Fruit fly (Drosophila melanogaster) whole organism, embryonic: Measurements from ENCODE around the gene Or83a.

Experiments used
- Abd-B ChIP-seq: fragments of 200-800 bp; sonication (Bioruptor generic); optimal IDR thresholded peaks from 2 replicates; lab custom pipeline; 2018; ENCODE audit warnings: missing biosample characterization, mild to moderate bottlenecking, missing genetic modification characterization, moderate library complexity
- C15 ChIP-seq: fragments of 200-800 bp; sonication (Bioruptor generic); IDR thresholded peaks from 3 replicates; pipeline ENCODE4 v1.3.6; 2022; ENCODE audit warnings: missing biosample characterization, missing genetic modification characterization
- CG10267 ChIP-seq: fragments of 200-800 bp; sonication (Bioruptor generic); optimal IDR thresholded peaks from 2 replicates; lab custom pipeline; 2018; ENCODE audit warnings: missing biosample characterization, mild to moderate bottlenecking, missing genetic modification characterization, moderate library complexity
- CG10274 ChIP-seq: fragments of 200-800 bp; sonication (Bioruptor generic); optimal IDR thresholded peaks from 3 replicates; lab custom pipeline; 2017; ENCODE audit warnings: missing biosample characterization, mild to moderate bottlenecking, missing genetic modification characterization
- CG10462 ChIP-seq: fragments of 200-800 bp; sonication (Bioruptor generic); optimal IDR thresholded peaks from 2 replicates; lab custom pipeline; 2016; ENCODE audit warnings: missing biosample characterization, missing genetic modification characterization
- CG10959 ChIP-seq: fragments of 200-800 bp; sonication (Bioruptor generic); IDR thresholded peaks from 2 replicates; pipeline ENCODE4 v1.3.6; 2022; ENCODE audit warnings: missing biosample characterization, missing genetic modification characterization
- CG10979 ChIP-seq: fragments of 200-800 bp; sonication (Bioruptor generic); optimal IDR thresholded peaks from 2 replicates; lab custom pipeline; 2018; ENCODE audit warnings: missing biosample characterization, mild to moderate bottlenecking, missing genetic modification characterization, moderate library complexity
- CG11085 ChIP-seq: fragments of 200-800 bp; sonication (Bioruptor generic); IDR thresholded peaks from 2 replicates; pipeline ENCODE4 v1.3.6; 2022; ENCODE audit warnings: missing biosample characterization, missing genetic modification characterization
- CG11695 ChIP-seq: fragments of 200-800 bp; sonication (Bioruptor generic); IDR thresholded peaks from 3 replicates; pipeline ENCODE4 v1.3.6; 2022; ENCODE audit warnings: missing biosample characterization, missing genetic modification characterization
- CG13775 ChIP-seq: fragments of 200-800 bp; sonication (Bioruptor generic); optimal IDR thresholded peaks from 3 replicates; lab custom pipeline; 2017; ENCODE audit warnings: missing biosample characterization, mild to moderate bottlenecking, missing genetic modification characterization
- CG14050 ChIP-seq: fragments of 200-800 bp; sonication (Bioruptor generic); IDR thresholded peaks from 3 replicates; pipeline ENCODE4 v1.3.6; 2022; ENCODE audit warnings: missing biosample characterization, missing genetic modification characterization
- CG17802 ChIP-seq: fragments of 200-800 bp; sonication (Bioruptor generic); optimal IDR thresholded peaks from 2 replicates; lab custom pipeline; 2018; ENCODE audit warnings: missing biosample characterization, mild to moderate bottlenecking, missing genetic modification characterization, moderate library complexity
- CG17829 ChIP-seq: fragments of 200-800 bp; optimal IDR thresholded peaks from 2 replicates; lab custom pipeline; 2019; ENCODE audit warnings: missing biosample characterization, mild to moderate bottlenecking, missing genetic modification characterization, moderate library complexity
- CG18011 ChIP-seq: fragments of 200-800 bp; sonication (Bioruptor generic); optimal IDR thresholded peaks from 2 replicates; lab custom pipeline; 2017; ENCODE audit warnings: missing biosample characterization, missing genetic modification characterization, mild to moderate bottlenecking, moderate library complexity, missing genotype
- CG18619 ChIP-seq: fragments of 200-800 bp; sonication (Bioruptor generic); optimal IDR thresholded peaks from 3 replicates; lab custom pipeline; 2017; ENCODE audit warnings: missing biosample characterization, mild to moderate bottlenecking, missing genetic modification characterization
- CG32532 ChIP-seq: fragments of 200-800 bp; sonication (Bioruptor generic); IDR thresholded peaks from 2 replicates; pipeline ENCODE4 v1.3.6; 2022; ENCODE audit warnings: missing biosample characterization, missing genetic modification characterization
- CG33213 ChIP-seq: fragments of 200-800 bp; sonication (Bioruptor generic); optimal IDR thresholded peaks from 3 replicates; lab custom pipeline; 2016; ENCODE audit warnings: missing biosample characterization, missing genetic modification characterization
- CG3838 ChIP-seq: fragments of 200-800 bp; sonication (Bioruptor generic); optimal IDR thresholded peaks from 3 replicates; lab custom pipeline; 2016; ENCODE audit warnings: missing biosample characterization, missing genetic modification characterization
- CG4360 ChIP-seq: fragments of 200-800 bp; sonication (Bioruptor generic); IDR thresholded peaks from 2 replicates; pipeline ENCODE4 v1.3.6; 2022; ENCODE audit warnings: missing biosample characterization, missing genetic modification characterization
- CG6813 ChIP-seq: fragments of 200-800 bp; sonication (Bioruptor generic); optimal IDR thresholded peaks from 2 replicates; lab custom pipeline; 2017; ENCODE audit warnings: missing biosample characterization, missing genetic modification characterization, mild to moderate bottlenecking, moderate library complexity, missing genetic modification reagents
- CG8388 ChIP-seq: fragments of 200-800 bp; sonication (Bioruptor generic); optimal IDR thresholded peaks from 2 replicates; lab custom pipeline; 2019; ENCODE audit warnings: missing biosample characterization, mild to moderate bottlenecking, missing genetic modification characterization, moderate library complexity
- CTCF ChIP-seq: fragments of 200-800 bp; sonication (Bioruptor generic); optimal IDR thresholded peaks from 2 replicates; lab custom pipeline; 2017; ENCODE audit warnings: missing biosample characterization, mild to moderate bottlenecking, missing genetic modification characterization, moderate library complexity
- CkIIα-i1 ChIP-seq: fragments of 200-800 bp; sonication (Bioruptor generic); IDR thresholded peaks from 2 replicates; pipeline ENCODE4 v1.3.6; 2022; ENCODE audit warnings: missing biosample characterization, missing genetic modification characterization
- CrebB ChIP-seq: fragments of 200-800 bp; sonication (Bioruptor generic); optimal IDR thresholded peaks from 3 replicates; lab custom pipeline; 2018; ENCODE audit warnings: missing biosample characterization, mild to moderate bottlenecking, missing genetic modification characterization
- Elba2 ChIP-seq: fragments of 200-800 bp; sonication (Bioruptor generic); optimal IDR thresholded peaks from 3 replicates; lab custom pipeline; 2016; ENCODE audit warnings: missing biosample characterization, missing genetic modification characterization
- Gug ChIP-seq: fragments of 200-800 bp; sonication (Bioruptor generic); IDR thresholded peaks from 4 replicates; pipeline ENCODE4 v1.3.6; 2022; ENCODE audit warnings: missing biosample characterization, missing genetic modification characterization
- HLH54F ChIP-seq: fragments of 200-800 bp; sonication (Bioruptor generic); optimal IDR thresholded peaks from 3 replicates; lab custom pipeline; 2016; ENCODE audit warnings: missing biosample characterization, missing genetic modification characterization
- HmgD ChIP-seq: fragments of 200-800 bp; sonication (Bioruptor generic); optimal IDR thresholded peaks from 3 replicates; lab custom pipeline; 2016; ENCODE audit warnings: missing biosample characterization, missing genetic modification characterization
- Hr3 ChIP-seq: fragments of 200-800 bp; sonication (Bioruptor generic); optimal IDR thresholded peaks from 3 replicates; lab custom pipeline; 2016; ENCODE audit warnings: missing biosample characterization, missing genetic modification characterization
- Lpt ChIP-seq: fragments of >200 bp; optimal IDR thresholded peaks from 2 replicates; lab custom pipeline; 2018; ENCODE audit warnings: missing biosample characterization, missing genetic modification characterization
- Poxn ChIP-seq: fragments of 200-800 bp; sonication (Bioruptor generic); IDR thresholded peaks from 2 replicates; pipeline ENCODE4 v1.3.6; 2022; ENCODE audit warnings: missing biosample characterization, missing genetic modification characterization
- Sry-δ ChIP-seq: fragments of 200-800 bp; sonication (Bioruptor generic); optimal IDR thresholded peaks from 2 replicates; lab custom pipeline; 2016; ENCODE audit warnings: missing biosample characterization, missing genetic modification characterization
- Stat92E ChIP-seq, 3 experiments: fragments of >200 bp in 2 of 3; fragments of 200-800 bp in 1 of 3; sonication (Bioruptor generic) in 1 of 3; optimal IDR thresholded peaks; 2 replicates each; lab custom pipeline; 2017 to 2019; ENCODE audit warnings: missing biosample characterization in 3 of 3, missing genetic modification characterization in 3 of 3, mild to moderate bottlenecking in 1 of 3, moderate library complexity in 1 of 3
- Taf1 ChIP-seq: fragments of 200-800 bp; sonication (Bioruptor generic); IDR thresholded peaks from 2 replicates; pipeline ENCODE4 v1.3.6; 2022; ENCODE audit warnings: missing biosample characterization, missing genetic modification characterization
- fd96Cb ChIP-seq: fragments of 200-800 bp; sonication (Bioruptor generic); optimal IDR thresholded peaks from 2 replicates; lab custom pipeline; 2018; ENCODE audit warnings: missing biosample characterization, mild to moderate bottlenecking, missing genetic modification characterization, moderate library complexity
- gce ChIP-seq: fragments of 200-800 bp; sonication (Bioruptor generic); IDR thresholded peaks from 3 replicates; pipeline ENCODE4 v1.3.6; 2022; ENCODE audit warnings: missing biosample characterization, missing genetic modification characterization
- gcm ChIP-seq: fragments of 200-800 bp; sonication (Bioruptor generic); optimal IDR thresholded peaks from 2 replicates; lab custom pipeline; 2019; ENCODE audit warnings: missing biosample characterization, mild to moderate bottlenecking, missing genetic modification characterization, moderate library complexity
- grn ChIP-seq: fragments of 200-800 bp; sonication (Bioruptor generic); optimal IDR thresholded peaks from 3 replicates; lab custom pipeline; 2017; ENCODE audit warnings: missing biosample characterization, missing genetic modification characterization
- her ChIP-seq: fragments of 200-800 bp; sonication (Bioruptor generic); optimal IDR thresholded peaks from 2 replicates; lab custom pipeline; 2016; ENCODE audit warnings: missing biosample characterization, missing genetic modification characterization
- maf-S ChIP-seq: fragments of 200-800 bp; sonication (Bioruptor generic); optimal IDR thresholded peaks from 2 replicates; lab custom pipeline; 2016; ENCODE audit warnings: missing biosample characterization, missing genetic modification characterization
- nau ChIP-seq: fragments of 200-800 bp; sonication (Bioruptor generic); optimal IDR thresholded peaks from 3 replicates; lab custom pipeline; 2017; ENCODE audit warnings: missing biosample characterization, mild to moderate bottlenecking, missing genetic modification characterization, missing genetic modification reagents
- nmo ChIP-seq: fragments of 200-800 bp; sonication (Bioruptor generic); optimal IDR thresholded peaks from 2 replicates; lab custom pipeline; 2018; ENCODE audit warnings: missing biosample characterization, mild to moderate bottlenecking, missing genetic modification characterization, moderate library complexity
- prd ChIP-seq, 3 experiments: fragments of >200 bp in 2 of 3; fragments of 200-800 bp in 1 of 3; sonication (Bioruptor generic) in 1 of 3; optimal IDR thresholded peaks in 2 of 3; IDR thresholded peaks in 1 of 3; 2 replicates in 2 of 3; 3 replicates in 1 of 3; pipeline versions ENCODE4 v1.3.6 to Lab custom; 2017 to 2022; ENCODE audit warnings: missing biosample characterization in 1 of 3, missing genetic modification characterization in 1 of 3
- salm ChIP-seq: fragments of 200-800 bp; sonication (Bioruptor generic); optimal IDR thresholded peaks from 2 replicates; lab custom pipeline; 2018; ENCODE audit warnings: missing biosample characterization, mild to moderate bottlenecking, missing genetic modification characterization
- schlank ChIP-seq: fragments of 200-800 bp; sonication (Bioruptor generic); optimal IDR thresholded peaks from 2 replicates; lab custom pipeline; 2018; ENCODE audit warnings: missing biosample characterization, mild to moderate bottlenecking, missing genetic modification characterization
- shn ChIP-seq: fragments of 200-800 bp; sonication (Bioruptor generic); optimal IDR thresholded peaks from 3 replicates; lab custom pipeline; 2016; ENCODE audit warnings: missing biosample characterization, missing genetic modification characterization
- wdn ChIP-seq: fragments of 200-800 bp; sonication (Bioruptor generic); IDR thresholded peaks from 2 replicates; pipeline ENCODE4 v1.3.6; 2022; ENCODE audit warnings: missing biosample characterization, missing genetic modification characterization
- wor ChIP-seq: fragments of 200-800 bp; sonication (Bioruptor generic); IDR thresholded peaks from 2 replicates; pipeline ENCODE4 v1.3.6; 2022; ENCODE audit warnings: missing biosample characterization, missing genetic modification characterization
- yki ChIP-seq: fragments of >200 bp; optimal IDR thresholded peaks from 3 replicates; lab custom pipeline; 2018
- zen2 ChIP-seq: fragments of 200-800 bp; sonication (Bioruptor generic); IDR thresholded peaks from 3 replicates; pipeline ENCODE4 v1.3.6; 2022; ENCODE audit warnings: missing biosample characterization, missing genetic modification characterization; ENCODE audit not compliant: partially characterized antibody

Or83a gene

dm6 chr3R:5361681-5362319 is 37.2 kb downstream of the Or83a start:
- TF ChIP-seq CrebB (tag; lab: Kevin White, UChicago) (peak; percentile 80), CG3838 (GFP tag; lab: Kevin White, UChicago) (peak; percentile 48), CG17802 (tag; lab: Kevin White, UChicago) (peak; percentile 39), gcm (GFP tag; lab: Kevin White, UChicago) (peak; percentile 56), gce (peak; percentile 81; the same call in 2 of the 3 replicates), nau (GFP tag; lab: Kevin White, UChicago) (peak; percentile 78), wdn (GFP tag; lab: Robert Waterston, UW) (peak; percentile 72), Hr3 (GFP tag; lab: Kevin White, UChicago) (peak; percentile 54), CkIIα-i1 (GFP tag; lab: Robert Waterston, UW) (peak; percentile 66; the same call in 1 of the 2 replicates), Sry-δ (GFP tag; lab: Kevin White, UChicago) (peak; percentile 42), nmo (GFP tag; lab: Kevin White, UChicago) (peak; percentile 81), CG33213 (GFP tag; lab: Kevin White, UChicago) (peak; percentile 69), schlank (tag; lab: Kevin White, UChicago) (peak; percentile 52), CG10267 (tag; lab: Kevin White, UChicago) (peak; percentile 66), CG10979 (peak; percentile 77), CG17829 (tag; lab: Kevin White, UChicago) (peak; percentile 71), Poxn (GFP tag; lab: Robert Waterston, UW) (no peak), shn (GFP tag; lab: Kevin White, UChicago) (peak; percentile 37), CG10462 (peak; percentile 60), CG10274 (GFP tag; lab: Kevin White, UChicago) (peak; percentile 29), Taf1 (GFP tag; lab: Robert Waterston, UW) (peak; percentile 81), her (peak; percentile 89), Elba2 (GFP tag; lab: Kevin White, UChicago) (no peak), CG10959 (peak; percentile 67), maf-S (GFP tag; lab: Kevin White, UChicago) (peak; percentile 72), HmgD (peak; percentile 25), wor (GFP tag; lab: Robert Waterston, UW) (peak; percentile 42; the same call in 1 of the 2 replicates), Stat92E (GFP tag; optimal IDR thresholded peaks at IDR 0.05; lab: Kevin White, UChicago) (no peak), CG18619 (GFP tag; lab: Kevin White, UChicago) (peak; percentile 79), yki (lab: Kevin White, UChicago) (no peak), HLH54F (GFP tag; lab: Kevin White, UChicago) (peak; percentile 82), CG8388 (GFP tag; lab: Kevin White, UChicago) (peak; percentile 68), CG13775 (GFP tag; lab: Kevin White, UChicago) (peak; percentile 63), Abd-B (GFP tag; lab: Kevin White, UChicago) (peak; percentile 68), Lpt (GFP tag; lab: Kevin White, UChicago) (no peak), CG18011 (GFP tag; lab: Kevin White, UChicago) (peak; percentile 38), CG32532 (GFP tag; lab: Robert Waterston, UW) (peak; percentile 94), CG11085 (peak; percentile 68), fd96Cb (tag; lab: Kevin White, UChicago) (peak; percentile 81), zen2 (GFP tag; lab: Robert Waterston, UW) (no peak), CG6813 (GFP tag; lab: Kevin White, UChicago) (peak; percentile 81), salm (tag; lab: Kevin White, UChicago) (peak; percentile 68), CG4360 (GFP tag; lab: Robert Waterston, UW) (no peak), grn (no peak), CTCF (GFP tag; lab: Kevin White, UChicago) (no peak), C15 (GFP tag; lab: Robert Waterston, UW) (peak; percentile 72; the same call in 1 of the 3 replicates), CG14050 (GFP tag; lab: Robert Waterston, UW) (peak; percentile 79), CG11695 (GFP tag; lab: Robert Waterston, UW) (peak; percentile 78), Gug (peak; percentile 83), prd (optimal IDR thresholded peaks at IDR 0.05; lab: Kevin White, UChicago) (no peak), prd (GFP tag; IDR thresholded peaks at IDR 0.05; lab: Robert Waterston, UW) (peak; percentile 89)
